Worm (Caenorhabditis elegans): ENCODE results near the gene T02C1.1.

DNA sequence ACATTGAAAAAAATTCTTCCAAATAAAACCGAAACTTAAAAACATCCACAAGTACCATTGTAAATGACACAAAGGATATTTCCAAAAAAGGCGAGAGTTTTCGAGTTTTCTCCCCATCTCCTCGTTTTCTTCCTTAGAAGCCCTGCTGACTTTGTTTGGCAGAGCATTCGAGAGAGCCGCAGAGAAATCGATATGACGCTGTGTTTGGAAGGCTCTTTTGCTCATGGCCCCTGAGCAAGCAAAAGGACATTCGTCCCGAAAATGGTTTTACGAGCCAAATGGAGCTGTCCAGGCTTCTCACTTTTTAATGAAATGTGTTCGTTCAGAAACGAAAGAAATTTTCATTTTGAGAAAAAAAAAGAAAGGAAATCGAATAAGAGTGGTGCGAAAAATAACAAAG lies 24.8 kb downstream of the T02C1.1 start:
- TF ChIP-seq nfya-1 (tag; optimal IDR thresholded peaks at IDR 0.05): no peak
- TF ChIP-seq ceh-6 (GFP tag; optimal IDR thresholded peaks at IDR 0.05): no peak
- TF ChIP-seq K09A11.1 (tag; optimal IDR thresholded peaks at IDR 0.05; ENCODE audit: insufficient read depth): no peak
- TF ChIP-seq dve-1 (tag; optimal IDR thresholded peaks at IDR 0.05): no peak
- TF ChIP-seq C08G9.2 (tag; optimal IDR thresholded peaks at IDR 0.05): no peak
- TF ChIP-seq elt-4 (tag; optimal IDR thresholded peaks at IDR 0.05): no peak
- TF ChIP-seq sox-4 (tag; optimal IDR thresholded peaks at IDR 0.05): no peak
- no peak for TF ChIP-seq pag-3 (tag; optimal IDR thresholded peaks at IDR 0.05; ENCODE audit: borderline replicate concordance)
- TF ChIP-seq unc-86 (tag; optimal IDR thresholded peaks at IDR 0.05): no peak
- no peak for TF ChIP-seq fkh-10 (GFP tag; optimal IDR thresholded peaks at IDR 0.05)
- TF ChIP-seq K02D7.2 (tag; optimal IDR thresholded peaks at IDR 0.05): no peak
- TF ChIP-seq ceh-22 (tag; optimal IDR thresholded peaks at IDR 0.05): no peak
- TF ChIP-seq hlh-15 (tag; optimal IDR thresholded peaks at IDR 0.05): no peak

Measured in whole organism, late embryonic.